Fruit fly (Drosophila melanogaster): ENCODE results near the gene Npc1a.
A peak's percentile ranks its signal among the peaks of the same experiment; 100 is the strongest.

Npc1a gene

dm6 chr2L:10263830-10264634 lies 43.0 kb upstream of the Npc1a start, which contains the start of gene REPTOR-BP (continued):
- TF ChIP-seq CG15073 (GFP tag; optimal IDR thresholded peaks at IDR 0.05) (no peak), so (GFP tag; IDR thresholded peaks at IDR 0.05) (no peak), E2f2 (GFP tag; IDR thresholded peaks at IDR 0.05) (peak; percentile 58), CG13624 (GFP tag; optimal IDR thresholded peaks at IDR 0.05) (peak; percentile 82), MESR4 (GFP tag; optimal IDR thresholded peaks at IDR 0.05) (peak; percentile 83), HLHmδ (GFP tag; optimal IDR thresholded peaks at IDR 0.05) (no peak), CG4617 (GFP tag; optimal IDR thresholded peaks at IDR 0.05; ENCODE audit: borderline replicate concordance) (peak; percentile 5), gro (GFP tag; optimal IDR thresholded peaks at IDR 0.05) (no peak), CG7928 (GFP tag; optimal IDR thresholded peaks at IDR 0.05) (no peak), ab (GFP tag; optimal IDR thresholded peaks at IDR 0.05) (no peak), sens (GFP tag) (peak; percentile 59), CG32767 (GFP tag; IDR thresholded peaks at IDR 0.05) (peak; percentile 53; the same call in 1 of the 2 replicates), nom (GFP tag; optimal IDR thresholded peaks at IDR 0.05) (peak; percentile 6), Doc2 (GFP tag; IDR thresholded peaks at IDR 0.05) (no peak), CG12769 (tag; optimal IDR thresholded peaks at IDR 0.05) (no peak), NK7.1 (GFP tag; optimal IDR thresholded peaks at IDR 0.05) (no peak), Fer1 (GFP tag; optimal IDR thresholded peaks at IDR 0.05) (no peak), D (optimal IDR thresholded peaks at IDR 0.05) (no peak), D (GFP tag; optimal IDR thresholded peaks at IDR 0.05) (no peak), CG17361 (GFP tag; IDR thresholded peaks at IDR 0.05) (peak; percentile 22; the same call in 1 of the 3 replicates), yki (optimal IDR thresholded peaks at IDR 0.05) (no peak), CG18262 (tag; optimal IDR thresholded peaks at IDR 0.05) (peak; percentile 0), CG3995 (GFP tag; optimal IDR thresholded peaks at IDR 0.05) (no peak), Hand (GFP tag; optimal IDR thresholded peaks at IDR 0.05) (no peak), croc (GFP tag; conservative IDR thresholded peaks at IDR 0.05) (no peak), Dp (GFP tag; optimal IDR thresholded peaks at IDR 0.05) (peak; percentile 41), cg (GFP tag; optimal IDR thresholded peaks at IDR 0.05) (peak; percentile 95), crc (GFP tag; optimal IDR thresholded peaks at IDR 0.05) (no peak), CG8478 (optimal IDR thresholded peaks at IDR 0.05) (no peak), CG4854 (GFP tag; optimal IDR thresholded peaks at IDR 0.05) (no peak), twi (tag; optimal IDR thresholded peaks at IDR 0.05) (no peak), wek (GFP tag; optimal IDR thresholded peaks at IDR 0.05) (peak; percentile 47), vnd (GFP tag; IDR thresholded peaks at IDR 0.05; ENCODE audit: partially characterized antibody) (no peak), zf30C (GFP tag; optimal IDR thresholded peaks at IDR 0.05) (no peak), pb (GFP tag; optimal IDR thresholded peaks at IDR 0.05) (no peak), CG4707 (GFP tag; optimal IDR thresholded peaks at IDR 0.05) (no peak), CG8765 (GFP tag; IDR thresholded peaks at IDR 0.05) (no peak), CG2875 (GFP tag; optimal IDR thresholded peaks at IDR 0.05) (no peak), CG5180 (GFP tag; optimal IDR thresholded peaks at IDR 0.05) (no peak), Pdp1 (GFP tag; optimal IDR thresholded peaks at IDR 0.05) (peak in 1 of 2 experiments; percentile 18), CG1832 (GFP tag; optimal IDR thresholded peaks at IDR 0.05) (no peak), lbe (GFP tag; optimal IDR thresholded peaks at IDR 0.05) (peak; percentile 71), pzg (GFP tag; optimal IDR thresholded peaks at IDR 0.05) (peak; percentile 22), ac (GFP tag; optimal IDR thresholded peaks at IDR 0.05) (no peak), B-H1 (GFP tag; IDR thresholded peaks at IDR 0.05) (no peak), CG17186 (GFP tag; optimal IDR thresholded peaks at IDR 0.05) (no peak)
